Fruit fly (Drosophila melanogaster) whole organism, embryonic: Measurements from ENCODE around the gene SrpRbeta.

ENCODE experiments used
- Antp ChIP-seq: fragments of 200-800 bp; sonication (Bioruptor generic); optimal IDR thresholded peaks from 3 replicates; lab custom pipeline; 2016; ENCODE audit warnings: missing biosample characterization, missing genetic modification characterization
- CG10462 ChIP-seq: fragments of 200-800 bp; sonication (Bioruptor generic); optimal IDR thresholded peaks from 2 replicates; lab custom pipeline; 2016; ENCODE audit warnings: missing biosample characterization, missing genetic modification characterization
- CG11560 ChIP-seq: fragments of 200-800 bp; sonication (Bioruptor generic); IDR thresholded peaks from 3 replicates; pipeline ENCODE4 v1.3.6; 2022; ENCODE audit warnings: missing biosample characterization, missing genetic modification characterization
- CG1233 ChIP-seq: fragments of 200-800 bp; sonication (Bioruptor generic); optimal IDR thresholded peaks from 4 replicates; lab custom pipeline; 2018; ENCODE audit warnings: missing biosample characterization, mild to moderate bottlenecking, missing genetic modification characterization
- CG13123 ChIP-seq: fragments of 200-800 bp; sonication (Bioruptor generic); optimal IDR thresholded peaks from 2 replicates; lab custom pipeline; 2016; ENCODE audit warnings: missing biosample characterization, missing genetic modification characterization
- CG16815 ChIP-seq: fragments of 200-800 bp; sonication (Bioruptor generic); optimal IDR thresholded peaks from 3 replicates; lab custom pipeline; 2017; ENCODE audit warnings: missing biosample characterization, mild to moderate bottlenecking, missing genetic modification characterization
- CG31388 ChIP-seq: fragments of 200-800 bp; sonication (Bioruptor generic); optimal IDR thresholded peaks from 2 replicates; lab custom pipeline; 2016; ENCODE audit warnings: missing biosample characterization, missing genetic modification characterization
- CG3407 ChIP-seq: fragments of 200-800 bp; sonication (Bioruptor generic); optimal IDR thresholded peaks from 2 replicates; lab custom pipeline; 2018; ENCODE audit warnings: missing biosample characterization, mild to moderate bottlenecking, missing genetic modification characterization
- CG3838 ChIP-seq: fragments of 200-800 bp; sonication (Bioruptor generic); optimal IDR thresholded peaks from 3 replicates; lab custom pipeline; 2016; ENCODE audit warnings: missing biosample characterization, missing genetic modification characterization
- CG4328 ChIP-seq: fragments of 200-800 bp; sonication (Bioruptor generic); optimal IDR thresholded peaks from 3 replicates; lab custom pipeline; 2017; ENCODE audit warnings: missing biosample characterization, missing genetic modification reagents, missing genetic modification characterization
- CG6689 ChIP-seq: fragments of 200-800 bp; sonication (Bioruptor generic); IDR thresholded peaks from 2 replicates; pipeline ENCODE4 v1.3.6; 2022; ENCODE audit warnings: missing biosample characterization, missing genetic modification characterization
- CG6765 ChIP-seq: fragments of 200-800 bp; sonication (Bioruptor generic); optimal IDR thresholded peaks from 3 replicates; lab custom pipeline; 2017; ENCODE audit warnings: missing biosample characterization, mild to moderate bottlenecking, missing genetic modification characterization
- CG6854 ChIP-seq: fragments of 200-800 bp; sonication (Bioruptor generic); optimal IDR thresholded peaks from 3 replicates; lab custom pipeline; 2017; ENCODE audit warnings: missing biosample characterization, mild to moderate bottlenecking, missing genetic modification characterization
- CG7271 ChIP-seq: fragments of 200-800 bp; sonication (Bioruptor generic); optimal IDR thresholded peaks from 2 replicates; lab custom pipeline; 2018; ENCODE audit warnings: missing biosample characterization, mild to moderate bottlenecking, missing genetic modification characterization, moderate library complexity
- CG7987 ChIP-seq: fragments of 200-800 bp; sonication (Bioruptor generic); optimal IDR thresholded peaks from 2 replicates; lab custom pipeline; 2018; ENCODE audit warnings: missing biosample characterization, mild to moderate bottlenecking, missing genetic modification characterization, moderate library complexity
- CG8089 ChIP-seq: fragments of 200-800 bp; sonication (Bioruptor generic); optimal IDR thresholded peaks from 3 replicates; lab custom pipeline; 2016; ENCODE audit warnings: missing biosample characterization, missing genetic modification characterization
- CG9876 ChIP-seq: fragments of 200-800 bp; sonication (Bioruptor generic); optimal IDR thresholded peaks from 2 replicates; lab custom pipeline; 2016; ENCODE audit warnings: missing biosample characterization, missing genetic modification characterization
- CG9932 ChIP-seq: fragments of 200-800 bp; sonication (Bioruptor generic); IDR thresholded peaks from 2 replicates; pipeline ENCODE4 v1.3.6; 2022; ENCODE audit warnings: missing biosample characterization, missing genetic modification characterization
- D ChIP-seq, 2 experiments: fragments of 200-800 bp in 1 of 2; fragments of >200 bp in 1 of 2; sonication (Bioruptor generic) in 1 of 2; optimal IDR thresholded peaks; 2 replicates in 1 of 2; 3 replicates in 1 of 2; lab custom pipeline; 2017; ENCODE audit warnings: mild to moderate bottlenecking in 1 of 2, missing biosample characterization in 1 of 2, missing genetic modification characterization in 1 of 2, missing genetic modification reagents in 1 of 2
- Dll ChIP-seq: fragments of 200-800 bp; sonication (Bioruptor generic); IDR thresholded peaks from 4 replicates; pipeline ENCODE4 v1.3.6; 2022; ENCODE audit warnings: missing biosample characterization, missing genetic modification characterization; ENCODE audit not compliant: partially characterized antibody
- Fer2 ChIP-seq: fragments of 200-800 bp; sonication (Bioruptor generic); optimal IDR thresholded peaks from 2 replicates; lab custom pipeline; 2018; ENCODE audit warnings: missing biosample characterization, mild to moderate bottlenecking, missing genetic modification characterization, moderate library complexity
- HLH3B ChIP-seq: fragments of 200-800 bp; sonication (Bioruptor generic); IDR thresholded peaks from 2 replicates; pipeline ENCODE4 v1.3.6; 2022; ENCODE audit warnings: missing biosample characterization, missing genetic modification characterization
- HLHmδ ChIP-seq: fragments of 200-800 bp; sonication (Bioruptor generic); optimal IDR thresholded peaks from 2 replicates; lab custom pipeline; 2018; ENCODE audit warnings: missing biosample characterization, mild to moderate bottlenecking, missing genetic modification characterization, moderate library complexity
- Hand ChIP-seq: fragments of 200-800 bp; sonication (Bioruptor generic); optimal IDR thresholded peaks from 2 replicates; lab custom pipeline; 2017; ENCODE audit warnings: mild to moderate bottlenecking, missing biosample characterization, missing genetic modification reagents, missing genetic modification characterization
- Hr78 ChIP-seq, 2 experiments: fragments of 200-800 bp in 1 of 2; fragments of >200 bp in 1 of 2; sonication (Bioruptor generic) in 1 of 2; optimal IDR thresholded peaks; 2 replicates each; lab custom pipeline; 2017 to 2019; ENCODE audit warnings: missing biosample characterization in 2 of 2, missing genetic modification characterization in 2 of 2, mild to moderate bottlenecking in 1 of 2, moderate library complexity in 1 of 2
- Meics ChIP-seq: fragments of 200-800 bp; sonication (Bioruptor generic); optimal IDR thresholded peaks from 2 replicates; lab custom pipeline; 2017; ENCODE audit warnings: missing biosample characterization, mild to moderate bottlenecking, missing genetic modification characterization
- Mrtf ChIP-seq: fragments of 200-800 bp; sonication (Bioruptor generic); IDR thresholded peaks from 3 replicates; pipeline ENCODE4 v1.3.6; 2022; ENCODE audit warnings: missing biosample characterization, missing genetic modification characterization
- Myb ChIP-seq: fragments of 200-800 bp; sonication (Bioruptor generic); optimal IDR thresholded peaks from 2 replicates; lab custom pipeline; 2016; ENCODE audit warnings: missing biosample characterization, missing genetic modification characterization
- NC2β ChIP-seq: fragments of 200-800 bp; sonication (Bioruptor generic); optimal IDR thresholded peaks from 2 replicates; lab custom pipeline; 2016; ENCODE audit warnings: missing biosample characterization, missing genetic modification characterization
- Nf-YB ChIP-seq: fragments of 200-800 bp; sonication (Bioruptor generic); optimal IDR thresholded peaks from 3 replicates; lab custom pipeline; 2019; ENCODE audit warnings: missing biosample characterization, mild to moderate bottlenecking, missing genetic modification characterization, moderate library complexity
- Optix ChIP-seq: fragments of 200-800 bp; sonication (Bioruptor generic); IDR thresholded peaks from 3 replicates; pipeline ENCODE4 v1.3.6; 2022; ENCODE audit warnings: missing biosample characterization, missing genetic modification characterization
- Scr ChIP-seq: fragments of 200-800 bp; sonication (Bioruptor generic); IDR thresholded peaks from 2 replicates; pipeline ENCODE4 v1.3.6; 2022; ENCODE audit warnings: missing biosample characterization, missing genetic modification characterization; ENCODE audit not compliant: partially characterized antibody
- Ssrp ChIP-seq: fragments of 200-800 bp; sonication (Bioruptor generic); optimal IDR thresholded peaks from 2 replicates; lab custom pipeline; 2018; ENCODE audit warnings: missing biosample characterization, mild to moderate bottlenecking, missing genetic modification characterization, moderate library complexity
- YL-1 ChIP-seq: fragments of 200-800 bp; sonication (Bioruptor generic); optimal IDR thresholded peaks from 3 replicates; lab custom pipeline; 2017; ENCODE audit warnings: missing biosample characterization, mild to moderate bottlenecking, missing genetic modification characterization
- ac ChIP-seq: fragments of 200-800 bp; sonication (Bioruptor generic); optimal IDR thresholded peaks from 3 replicates; lab custom pipeline; 2017; ENCODE audit warnings: missing biosample characterization, mild to moderate bottlenecking, missing genetic modification characterization
- bcd ChIP-seq: fragments of 200-800 bp; sonication (Bioruptor generic); optimal IDR thresholded peaks from 2 replicates; lab custom pipeline; 2017; ENCODE audit warnings: missing biosample characterization, mild to moderate bottlenecking, missing genetic modification characterization
- bigmax ChIP-seq: fragments of 200-800 bp; sonication (Bioruptor generic); optimal IDR thresholded peaks from 2 replicates; lab custom pipeline; 2018; ENCODE audit warnings: missing biosample characterization, mild to moderate bottlenecking, missing genetic modification characterization
- crol ChIP-seq: fragments of 200-800 bp; sonication (Bioruptor generic); IDR thresholded peaks from 2 replicates; pipeline ENCODE4 v1.3.6; 2022; ENCODE audit warnings: missing biosample characterization, missing genetic modification characterization
- ewg ChIP-seq: fragments of 200-800 bp; sonication (Bioruptor generic); optimal IDR thresholded peaks from 3 replicates; lab custom pipeline; 2017; ENCODE audit warnings: mild to moderate bottlenecking, missing biosample characterization, missing genetic modification reagents, missing genetic modification characterization
- fd64A ChIP-seq: fragments of 200-800 bp; sonication (Bioruptor generic); optimal IDR thresholded peaks from 3 replicates; lab custom pipeline; 2018; ENCODE audit warnings: missing biosample characterization, mild to moderate bottlenecking, missing genetic modification characterization
- ftz-f1 ChIP-seq: fragments of 200-800 bp; sonication (Bioruptor generic); optimal IDR thresholded peaks from 2 replicates; lab custom pipeline; 2016; ENCODE audit warnings: missing biosample characterization, missing genetic modification characterization
- h ChIP-seq: fragments of >200 bp; optimal IDR thresholded peaks from 2 replicates; lab custom pipeline; 2017
- her ChIP-seq: fragments of 200-800 bp; sonication (Bioruptor generic); optimal IDR thresholded peaks from 2 replicates; lab custom pipeline; 2016; ENCODE audit warnings: missing biosample characterization, missing genetic modification characterization
- maf-S ChIP-seq: fragments of 200-800 bp; sonication (Bioruptor generic); optimal IDR thresholded peaks from 2 replicates; lab custom pipeline; 2016; ENCODE audit warnings: missing biosample characterization, missing genetic modification characterization
- nom ChIP-seq: fragments of 200-800 bp; sonication (Bioruptor generic); optimal IDR thresholded peaks from 2 replicates; lab custom pipeline; 2017; ENCODE audit warnings: missing biosample characterization, missing genetic modification characterization, mild to moderate bottlenecking, moderate library complexity, missing genetic modification reagents
- oc ChIP-seq: fragments of 200-800 bp; sonication (Bioruptor generic); optimal IDR thresholded peaks from 2 replicates; lab custom pipeline; 2018; ENCODE audit warnings: missing biosample characterization, mild to moderate bottlenecking, missing genetic modification characterization, moderate library complexity
- pho ChIP-seq: fragments of 200-800 bp; sonication (Bioruptor generic); optimal IDR thresholded peaks from 2 replicates; lab custom pipeline; 2016; ENCODE audit warnings: missing biosample characterization, missing genetic modification characterization
- sug ChIP-seq: fragments of 200-800 bp; optimal IDR thresholded peaks from 2 replicates; lab custom pipeline; 2019; ENCODE audit warnings: missing biosample characterization, mild to moderate bottlenecking, missing genetic modification characterization, moderate library complexity
- tio ChIP-seq: fragments of 200-800 bp; sonication (Bioruptor generic); optimal IDR thresholded peaks from 2 replicates; lab custom pipeline; 2017; ENCODE audit warnings: missing biosample characterization, missing genetic modification characterization, inconsistent platforms
- tna ChIP-seq: fragments of 200-800 bp; sonication (Bioruptor generic); IDR thresholded peaks from 2 replicates; pipeline ENCODE4 v1.3.6; 2022; ENCODE audit warnings: missing biosample characterization, missing genetic modification characterization; ENCODE audit not compliant: partially characterized antibody
- usp ChIP-seq: fragments of >200 bp; optimal IDR thresholded peaks from 2 replicates; lab custom pipeline; 2017; ENCODE audit warnings: missing biosample characterization, missing genetic modification characterization
- yki ChIP-seq: fragments of >200 bp; optimal IDR thresholded peaks from 3 replicates; lab custom pipeline; 2018

Gene SrpRbeta

DNA sequence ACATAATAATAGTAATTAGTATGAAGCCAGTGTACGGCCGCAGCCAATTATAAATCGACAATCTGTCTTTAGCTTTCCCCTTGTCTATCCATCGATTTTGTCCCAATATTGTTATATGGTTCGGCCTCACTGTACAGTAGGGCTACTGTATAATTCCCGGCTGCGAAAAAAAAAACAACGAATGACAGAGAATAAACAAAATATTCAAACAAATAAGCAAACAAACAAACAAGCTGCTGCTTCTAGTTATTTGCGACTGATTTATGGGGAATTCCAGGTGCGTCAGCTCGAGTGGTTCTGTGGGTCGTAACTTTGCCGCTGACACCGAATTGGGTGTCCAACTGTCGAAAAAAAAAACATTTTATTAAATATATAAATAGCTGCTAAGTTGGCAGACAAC, 30.4 kb downstream of the SrpRbeta start (continued):
- TF ChIP-seq ac (GFP tag; lab: Kevin White, UChicago) (no peak), CG16815 (GFP tag; lab: Kevin White, UChicago) (no peak), CG9932 (peak; percentile 47), HLH3B (GFP tag; lab: Robert Waterston, UW) (no peak; the same call in 1 of the 2 replicates), Ssrp (tag; lab: Kevin White, UChicago) (no peak), ftz-f1 (GFP tag; lab: Kevin White, UChicago) (no peak), Fer2 (tag; lab: Kevin White, UChicago) (no peak), pho (GFP tag; lab: Kevin White, UChicago) (no peak), CG8089 (GFP tag; lab: Kevin White, UChicago) (no peak), CG4328 (peak; percentile 35), CG6689 (no peak), HLHmδ (no peak), her (peak; percentile 40), yki (lab: Kevin White, UChicago) (no peak), Scr (GFP tag; lab: Robert Waterston, UW) (no peak), Hr78 (GFP tag; optimal IDR thresholded peaks at IDR 0.05; lab: Kevin White, UChicago) (no peak), CG1233 (GFP tag; lab: Kevin White, UChicago) (peak; percentile 65), maf-S (GFP tag; lab: Kevin White, UChicago) (no peak), D (optimal IDR thresholded peaks at IDR 0.05; lab: Kevin White, UChicago) (no peak), D (GFP tag; optimal IDR thresholded peaks at IDR 0.05; lab: Kevin White, UChicago) (peak; percentile 15), Myb (GFP tag; lab: Kevin White, UChicago) (no peak), sug (peak; percentile 31), bcd (GFP tag; lab: Kevin White, UChicago) (peak; percentile 37), NC2β (GFP tag; lab: Kevin White, UChicago) (no peak), usp (GFP tag; lab: Kevin White, UChicago) (no peak), CG10462 (GFP tag; lab: Kevin White, UChicago) (no peak), CG31388 (GFP tag; lab: Kevin White, UChicago) (no peak), CG6765 (GFP tag; lab: Kevin White, UChicago) (peak; percentile 20), oc (tag; lab: Kevin White, UChicago) (no peak), tio (GFP tag; lab: Kevin White, UChicago) (no peak), CG11560 (tag; lab: Robert Waterston, UW) (no peak), CG3838 (GFP tag; lab: Kevin White, UChicago) (no peak), Antp (no peak), CG7987 (GFP tag; lab: Kevin White, UChicago) (peak; percentile 48), CG6854 (GFP tag; lab: Kevin White, UChicago) (no peak), CG3407 (GFP tag; lab: Kevin White, UChicago) (no peak), Hand (GFP tag; lab: Kevin White, UChicago) (no peak), YL-1 (GFP tag; lab: Kevin White, UChicago) (no peak), Dll (GFP tag; lab: Robert Waterston, UW) (no peak), h (lab: Kevin White, UChicago) (no peak), bigmax (no peak), Meics (GFP tag; lab: Kevin White, UChicago) (peak; percentile 64), ewg (GFP tag; lab: Kevin White, UChicago) (no peak), tna (no peak), CG9876 (GFP tag; lab: Kevin White, UChicago) (no peak), Optix (GFP tag; lab: Robert Waterston, UW) (no peak), crol (GFP tag; lab: Robert Waterston, UW) (no peak), fd64A (no peak), Nf-YB (GFP tag; lab: Kevin White, UChicago) (no peak), nom (GFP tag; lab: Kevin White, UChicago) (no peak), Mrtf (GFP tag; lab: Robert Waterston, UW) (no peak), CG7271 (no peak), CG13123 (GFP tag; lab: Kevin White, UChicago) (no peak)
